Fruit fly (Drosophila melanogaster) whole organism, embryonic: ENCODE data around the gene Ak3.

ENCODE experiments used
- ATbp ChIP-seq: fragments of 200-800 bp; sonication (Bioruptor generic); optimal IDR thresholded peaks from 2 replicates; lab custom pipeline; 2017; ENCODE audit warnings: missing biosample characterization, mild to moderate bottlenecking, missing genetic modification characterization, missing genetic modification reagents
- Blimp-1 ChIP-seq: fragments of 200-800 bp; sonication (Bioruptor generic); optimal IDR thresholded peaks from 3 replicates; lab custom pipeline; 2018; ENCODE audit warnings: missing biosample characterization, missing genetic modification characterization, mild to moderate bottlenecking, moderate library complexity, missing genetic modification reagents
- CG11093 ChIP-seq: fragments of 200-800 bp; sonication (Bioruptor generic); IDR thresholded peaks from 3 replicates; pipeline ENCODE4 v1.3.6; 2022; ENCODE audit warnings: missing biosample characterization, missing genetic modification characterization
- CG11560 ChIP-seq: fragments of 200-800 bp; sonication (Bioruptor generic); IDR thresholded peaks from 3 replicates; pipeline ENCODE4 v1.3.6; 2022; ENCODE audit warnings: missing biosample characterization, missing genetic modification characterization
- CG12769 ChIP-seq: fragments of 200-800 bp; sonication (Bioruptor generic); optimal IDR thresholded peaks from 2 replicates; lab custom pipeline; 2019; ENCODE audit warnings: missing biosample characterization, mild to moderate bottlenecking, missing genetic modification characterization, moderate library complexity
- CG13424 ChIP-seq: fragments of 200-800 bp; sonication (Bioruptor generic); optimal IDR thresholded peaks from 2 replicates; lab custom pipeline; 2019; ENCODE audit warnings: missing biosample characterization, mild to moderate bottlenecking, missing genetic modification characterization, moderate library complexity
- CG14710 ChIP-seq: fragments of 200-800 bp; sonication (Bioruptor generic); optimal IDR thresholded peaks from 3 replicates; lab custom pipeline; 2019; ENCODE audit warnings: missing biosample characterization, mild to moderate bottlenecking, missing genetic modification characterization, moderate library complexity
- CG16815 ChIP-seq: fragments of 200-800 bp; sonication (Bioruptor generic); optimal IDR thresholded peaks from 3 replicates; lab custom pipeline; 2017; ENCODE audit warnings: missing biosample characterization, mild to moderate bottlenecking, missing genetic modification characterization
- CG2116 ChIP-seq: fragments of 200-800 bp; sonication (Bioruptor generic); optimal IDR thresholded peaks from 3 replicates; lab custom pipeline; 2018; ENCODE audit warnings: missing biosample characterization, mild to moderate bottlenecking, missing genetic modification characterization
- CG2202 ChIP-seq: fragments of 200-800 bp; sonication (Bioruptor generic); optimal IDR thresholded peaks from 2 replicates; lab custom pipeline; 2018; ENCODE audit warnings: missing biosample characterization, mild to moderate bottlenecking, missing genetic modification characterization
- CG31388 ChIP-seq: fragments of 200-800 bp; sonication (Bioruptor generic); optimal IDR thresholded peaks from 2 replicates; lab custom pipeline; 2016; ENCODE audit warnings: missing biosample characterization, missing genetic modification characterization
- CG9727 ChIP-seq: fragments of 200-800 bp; sonication (Bioruptor generic); optimal IDR thresholded peaks from 3 replicates; lab custom pipeline; 2017; ENCODE audit warnings: missing biosample characterization, mild to moderate bottlenecking, missing genetic modification characterization
- Chrac-16 ChIP-seq: fragments of 200-800 bp; sonication (Bioruptor generic); optimal IDR thresholded peaks from 3 replicates; lab custom pipeline; 2016; ENCODE audit warnings: missing biosample characterization, missing genetic modification characterization
- Dek ChIP-seq: fragments of 200-800 bp; sonication (Bioruptor generic); optimal IDR thresholded peaks from 3 replicates; lab custom pipeline; 2019; ENCODE audit warnings: missing biosample characterization, mild to moderate bottlenecking, missing genetic modification characterization, moderate library complexity
- Dip3 ChIP-seq: fragments of 200-800 bp; sonication (Bioruptor generic); optimal IDR thresholded peaks from 3 replicates; lab custom pipeline; 2016; ENCODE audit warnings: missing biosample characterization, missing genetic modification characterization
- HLH4C ChIP-seq: fragments of 200-800 bp; sonication (Bioruptor generic); IDR thresholded peaks from 3 replicates; pipeline ENCODE4 v1.3.6; 2022; ENCODE audit warnings: missing biosample characterization, missing genetic modification characterization; ENCODE audit not compliant: partially characterized antibody
- Hey ChIP-seq: fragments of 200-800 bp; sonication (Bioruptor generic); optimal IDR thresholded peaks from 3 replicates; lab custom pipeline; 2018; ENCODE audit warnings: missing biosample characterization, mild to moderate bottlenecking, missing genetic modification characterization
- Hmr ChIP-seq: fragments of 200-800 bp; sonication (Bioruptor generic); optimal IDR thresholded peaks from 3 replicates; lab custom pipeline; 2017; ENCODE audit warnings: mild to moderate bottlenecking, missing biosample characterization, missing genetic modification reagents, missing genetic modification characterization
- Hr78 ChIP-seq, 2 experiments: fragments of 200-800 bp in 1 of 2; fragments of >200 bp in 1 of 2; sonication (Bioruptor generic) in 1 of 2; optimal IDR thresholded peaks; 2 replicates each; lab custom pipeline; 2017 to 2019; ENCODE audit warnings: missing biosample characterization in 2 of 2, missing genetic modification characterization in 2 of 2, mild to moderate bottlenecking in 1 of 2, moderate library complexity in 1 of 2
- Hsf ChIP-seq: fragments of 200-800 bp; sonication (Bioruptor generic); optimal IDR thresholded peaks from 3 replicates; lab custom pipeline; 2016; ENCODE audit warnings: missing biosample characterization, missing genetic modification characterization
- Kr ChIP-seq: fragments of 200-800 bp; sonication (Bioruptor generic); optimal IDR thresholded peaks from 2 replicates; lab custom pipeline; 2017; ENCODE audit warnings: missing biosample characterization, mild to moderate bottlenecking, missing genetic modification characterization
- Mes4 ChIP-seq: fragments of 200-800 bp; sonication (Bioruptor generic); optimal IDR thresholded peaks from 2 replicates; lab custom pipeline; 2016; ENCODE audit warnings: missing biosample characterization, missing genetic modification characterization
- Myb ChIP-seq: fragments of 200-800 bp; sonication (Bioruptor generic); optimal IDR thresholded peaks from 2 replicates; lab custom pipeline; 2016; ENCODE audit warnings: missing biosample characterization, missing genetic modification characterization
- NC2β ChIP-seq: fragments of 200-800 bp; sonication (Bioruptor generic); optimal IDR thresholded peaks from 2 replicates; lab custom pipeline; 2016; ENCODE audit warnings: missing biosample characterization, missing genetic modification characterization
- Neu2 ChIP-seq: fragments of 200-800 bp; sonication (Bioruptor generic); optimal IDR thresholded peaks from 3 replicates; lab custom pipeline; 2016; ENCODE audit warnings: missing biosample characterization, missing genetic modification characterization, borderline replicate concordance
- Opbp ChIP-seq: fragments of 200-800 bp; sonication (Bioruptor generic); IDR thresholded peaks from 3 replicates; pipeline ENCODE4 v1.3.6; 2022; ENCODE audit warnings: missing biosample characterization, missing genetic modification characterization; ENCODE audit not compliant: partially characterized antibody
- Ptx1 ChIP-seq: fragments of 200-800 bp; sonication (Bioruptor generic); IDR thresholded peaks from 2 replicates; pipeline ENCODE4 v1.3.6; 2022; ENCODE audit warnings: missing biosample characterization, missing genetic modification characterization
- Sin3A ChIP-seq: fragments of >200 bp; optimal IDR thresholded peaks from 2 replicates; lab custom pipeline; 2018
- Vsx1 ChIP-seq: fragments of 200-800 bp; sonication (Bioruptor generic); optimal IDR thresholded peaks from 2 replicates; lab custom pipeline; 2017; ENCODE audit warnings: missing biosample characterization, mild to moderate bottlenecking, missing genetic modification characterization, missing genetic modification reagents
- ac ChIP-seq: fragments of 200-800 bp; sonication (Bioruptor generic); optimal IDR thresholded peaks from 3 replicates; lab custom pipeline; 2017; ENCODE audit warnings: missing biosample characterization, mild to moderate bottlenecking, missing genetic modification characterization
- btn ChIP-seq: fragments of 200-800 bp; sonication (Bioruptor generic); optimal IDR thresholded peaks from 2 replicates; lab custom pipeline; 2016; ENCODE audit warnings: missing biosample characterization, missing genetic modification characterization
- chinmo ChIP-seq: fragments of 200-800 bp; sonication (Bioruptor generic); IDR thresholded peaks from 4 replicates; pipeline ENCODE4 v1.3.6; 2022; ENCODE audit warnings: missing biosample characterization, missing genetic modification characterization; ENCODE audit not compliant: partially characterized antibody
- crol ChIP-seq: fragments of 200-800 bp; sonication (Bioruptor generic); IDR thresholded peaks from 2 replicates; pipeline ENCODE4 v1.3.6; 2022; ENCODE audit warnings: missing biosample characterization, missing genetic modification characterization
- dati ChIP-seq: fragments of 200-800 bp; sonication (Bioruptor generic); IDR thresholded peaks from 2 replicates; pipeline ENCODE4 v1.3.6; 2022; ENCODE audit warnings: missing biosample characterization, missing genetic modification characterization
- ems ChIP-seq: fragments of 200-800 bp; sonication (Bioruptor generic); optimal IDR thresholded peaks from 3 replicates; lab custom pipeline; 2016; ENCODE audit warnings: missing biosample characterization, missing genetic modification characterization
- gem ChIP-seq: fragments of 200-800 bp; sonication (Bioruptor generic); optimal IDR thresholded peaks from 2 replicates; lab custom pipeline; 2019; ENCODE audit warnings: missing biosample characterization, mild to moderate bottlenecking, missing genetic modification characterization, moderate library complexity
- grn ChIP-seq: fragments of 200-800 bp; sonication (Bioruptor generic); optimal IDR thresholded peaks from 3 replicates; lab custom pipeline; 2017; ENCODE audit warnings: missing biosample characterization, missing genetic modification characterization
- gsb ChIP-seq: fragments of 200-800 bp; sonication (Bioruptor generic); IDR thresholded peaks from 2 replicates; pipeline ENCODE4 v1.3.6; 2022; ENCODE audit warnings: missing biosample characterization, missing genetic modification characterization
- gsb-n ChIP-seq: fragments of 200-800 bp; sonication (Bioruptor generic); optimal IDR thresholded peaks from 3 replicates; lab custom pipeline; 2018; ENCODE audit warnings: missing biosample characterization, mild to moderate bottlenecking, missing genetic modification characterization
- kay ChIP-seq: fragments of 200-800 bp; sonication (Bioruptor generic); optimal IDR thresholded peaks from 2 replicates; lab custom pipeline; 2016; ENCODE audit warnings: missing biosample characterization, missing genetic modification characterization
- lbe ChIP-seq: fragments of 200-800 bp; sonication (Bioruptor generic); optimal IDR thresholded peaks from 2 replicates; lab custom pipeline; 2016; ENCODE audit warnings: missing biosample characterization, mild to moderate bottlenecking, missing genetic modification characterization
- nau ChIP-seq: fragments of 200-800 bp; sonication (Bioruptor generic); optimal IDR thresholded peaks from 3 replicates; lab custom pipeline; 2017; ENCODE audit warnings: missing biosample characterization, mild to moderate bottlenecking, missing genetic modification characterization, missing genetic modification reagents
- pho ChIP-seq: fragments of 200-800 bp; sonication (Bioruptor generic); optimal IDR thresholded peaks from 2 replicates; lab custom pipeline; 2016; ENCODE audit warnings: missing biosample characterization, missing genetic modification characterization
- schlank ChIP-seq: fragments of 200-800 bp; sonication (Bioruptor generic); optimal IDR thresholded peaks from 2 replicates; lab custom pipeline; 2018; ENCODE audit warnings: missing biosample characterization, mild to moderate bottlenecking, missing genetic modification characterization
- sisA ChIP-seq: fragments of 200-800 bp; sonication (Bioruptor generic); IDR thresholded peaks from 2 replicates; pipeline ENCODE4 v1.3.6; 2022; ENCODE audit warnings: missing biosample characterization, missing genetic modification characterization
- slou ChIP-seq: fragments of 200-800 bp; sonication (Bioruptor generic); optimal IDR thresholded peaks from 3 replicates; lab custom pipeline; 2016; ENCODE audit warnings: missing biosample characterization, missing genetic modification characterization
- sob ChIP-seq: fragments of 200-800 bp; sonication (Bioruptor generic); IDR thresholded peaks from 2 replicates; pipeline ENCODE4 v1.3.6; 2022; ENCODE audit warnings: missing biosample characterization, missing genetic modification characterization
- unc-4 ChIP-seq: fragments of 200-800 bp; sonication (Bioruptor generic); IDR thresholded peaks from 2 replicates; pipeline ENCODE4 v1.3.6; 2022; ENCODE audit warnings: missing biosample characterization, missing genetic modification characterization; ENCODE audit not compliant: partially characterized antibody
- zf30C ChIP-seq: fragments of 200-800 bp; sonication (Bioruptor generic); optimal IDR thresholded peaks from 3 replicates; lab custom pipeline; 2018; ENCODE audit warnings: missing biosample characterization, mild to moderate bottlenecking, missing genetic modification characterization
- zfh2 ChIP-seq: fragments of 200-800 bp; sonication (Bioruptor generic); optimal IDR thresholded peaks from 2 replicates; lab custom pipeline; 2016; ENCODE audit warnings: missing biosample characterization, missing genetic modification characterization

Gene Ak3

DNA sequence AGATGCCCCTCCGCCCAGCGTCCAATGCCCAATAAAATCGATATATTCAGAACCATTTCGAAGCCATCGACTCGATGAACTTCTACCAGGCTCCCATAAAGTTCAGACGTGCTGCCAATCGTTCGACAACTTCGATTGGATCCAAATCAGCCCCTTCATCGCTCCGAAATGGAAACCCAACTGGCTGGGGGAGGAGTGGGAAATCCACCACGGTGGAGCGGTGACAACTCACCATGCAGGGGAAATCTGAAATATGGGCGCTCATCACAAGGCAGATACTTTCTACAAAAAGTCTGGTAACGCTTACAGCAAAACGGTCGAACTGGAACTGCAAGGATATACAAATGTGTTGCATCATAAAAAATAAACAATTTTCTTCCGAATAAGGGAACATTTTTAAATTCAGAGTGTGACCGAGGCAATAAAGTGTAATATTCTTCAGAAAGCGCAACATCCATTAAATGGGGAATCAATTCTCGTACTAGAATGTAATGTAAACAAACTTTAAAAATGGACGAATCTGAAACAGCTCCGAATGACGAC, 37.1 kb downstream of the Ak3 start, which contains the start of gene CG4565 (continued):
- TF ChIP-seq Opbp = peak; percentile 63; the same call in 2 of the 3 replicates
- no peak for TF ChIP-seq schlank (tag; lab: Kevin White, UChicago)
- TF ChIP-seq unc-4 (GFP tag; lab: Robert Waterston, UW) = peak; percentile 42; the same call in 1 of the 2 replicates
- TF ChIP-seq Hr78 (GFP tag; optimal IDR thresholded peaks at IDR 0.05; lab: Kevin White, UChicago) = no peak
- TF ChIP-seq CG11560 (tag; lab: Robert Waterston, UW) = no peak
- TF ChIP-seq ems (GFP tag; lab: Kevin White, UChicago) = no peak
- no peak for TF ChIP-seq CG9727 (GFP tag; lab: Kevin White, UChicago)
- TF ChIP-seq Hsf (GFP tag; lab: Kevin White, UChicago) = no peak
- no peak for TF ChIP-seq Dek (tag; lab: Kevin White, UChicago)
- TF ChIP-seq CG16815 = no peak
- TF ChIP-seq CG14710 (tag; lab: Kevin White, UChicago) = peak; percentile 26
- TF ChIP-seq Mes4 = no peak
- TF ChIP-seq Hmr (GFP tag; lab: Kevin White, UChicago) = peak; percentile 31
- TF ChIP-seq NC2β (GFP tag; lab: Kevin White, UChicago) = no peak
- TF ChIP-seq Sin3A (lab: Kevin White, UChicago) = no peak
- TF ChIP-seq CG11093 (GFP tag; lab: Robert Waterston, UW) = no peak
- TF ChIP-seq Vsx1 (GFP tag; lab: Kevin White, UChicago) = no peak
- no peak for TF ChIP-seq Neu2 (GFP tag; lab: Kevin White, UChicago)
- TF ChIP-seq Dip3 = no peak
- TF ChIP-seq Kr (GFP tag; lab: Kevin White, UChicago) = no peak
- no peak for TF ChIP-seq ac
- TF ChIP-seq sisA (GFP tag; lab: Robert Waterston, UW) = no peak
- TF ChIP-seq lbe (GFP tag; lab: Kevin White, UChicago) = no peak
- peak; percentile 62 for TF ChIP-seq grn (GFP tag; lab: Kevin White, UChicago)
- TF ChIP-seq Chrac-16 (GFP tag; lab: Kevin White, UChicago) = no peak
- no peak for TF ChIP-seq gem (tag; lab: Kevin White, UChicago)
- peak; percentile 9 for TF ChIP-seq zf30C (GFP tag; lab: Kevin White, UChicago)
- TF ChIP-seq zfh2 = no peak
- no peak for TF ChIP-seq dati
- peak; percentile 35; the same call in 1 of the 3 replicates for TF ChIP-seq HLH4C (GFP tag; lab: Robert Waterston, UW)
- no peak for TF ChIP-seq gsb (GFP tag; lab: Robert Waterston, UW)
- no peak for TF ChIP-seq CG13424 (tag; lab: Kevin White, UChicago)
- TF ChIP-seq CG12769 (tag; lab: Kevin White, UChicago) = no peak
- TF ChIP-seq gsb-n (tag; lab: Kevin White, UChicago) = no peak
- TF ChIP-seq ATbp (GFP tag; lab: Kevin White, UChicago) = no peak
- TF ChIP-seq Ptx1 (GFP tag; lab: Robert Waterston, UW) = no peak
- no peak for TF ChIP-seq CG2116 (GFP tag; lab: Kevin White, UChicago)
- TF ChIP-seq Blimp-1 (GFP tag; lab: Kevin White, UChicago) = no peak
- TF ChIP-seq CG31388 (GFP tag; lab: Kevin White, UChicago) = no peak
- no peak for TF ChIP-seq Hey (tag; lab: Kevin White, UChicago)
- no peak for TF ChIP-seq sob
- TF ChIP-seq pho (GFP tag; lab: Kevin White, UChicago) = no peak
- peak; percentile 88 for TF ChIP-seq Myb
- no peak for TF ChIP-seq nau
- TF ChIP-seq crol (GFP tag; lab: Robert Waterston, UW) = peak; percentile 63; the same call in 1 of the 2 replicates
- no peak for TF ChIP-seq btn (GFP tag; lab: Kevin White, UChicago)
- TF ChIP-seq chinmo (GFP tag; lab: Robert Waterston, UW) = 0 out of 4 replicates have a peak, but pooled peaks have one; percentile 54
- no peak for TF ChIP-seq kay (GFP tag; lab: Kevin White, UChicago)
- no peak for TF ChIP-seq slou (GFP tag; lab: Kevin White, UChicago)
- TF ChIP-seq CG2202 (tag; lab: Kevin White, UChicago) = no peak
